Worm (Caenorhabditis elegans): ENCODE measurements around the gene C25F9.16.

C25F9.16 gene

ce11 chrV:19457120-19457519 lies 22.9 kb downstream of the C25F9.16 start, which contains the start of gene Y43F8B.24:
Y43F8B.24 (plus strand) TSS chrV:19457420.
- TF ChIP-seq him-1 (tag; optimal IDR thresholded peaks at IDR 0.05) = no peak
- no peak for TF ChIP-seq W03F9.2 (tag; optimal IDR thresholded peaks at IDR 0.05)
- TF ChIP-seq dao-5 (tag; optimal IDR thresholded peaks at IDR 0.05) = no peak

ce11 chrV:19462020-19462419 lies 27.8 kb downstream of the C25F9.16 start, which contains the start of gene Y43F8B.15:
Y43F8B.15 (minus strand) TSS chrV:19462120.
- no peak for TF ChIP-seq dao-5 (tag; optimal IDR thresholded peaks at IDR 0.05)
- no peak for TF ChIP-seq him-1 (tag; optimal IDR thresholded peaks at IDR 0.05)
- TF ChIP-seq W03F9.2 (tag; optimal IDR thresholded peaks at IDR 0.05) = no peak

- TF ChIP-seq him-1 (tag; optimal IDR thresholded peaks at IDR 0.05) (no peak), W03F9.2 (tag; optimal IDR thresholded peaks at IDR 0.05) (no peak), dao-5 (tag; optimal IDR thresholded peaks at IDR 0.05) (no peak)
Measured at ce11 chrV:19462612-19463011, 28.4 kb downstream of the C25F9.16 start, which contains the start of gene Y43F8B.25. Y43F8B.25 (plus strand) TSS chrV:19462912.

ce11 chrV:19467574-19467973 lies 33.4 kb downstream of the C25F9.16 start, which contains the start of gene Y43F8B.23:
Y43F8B.23 (minus strand) TSS chrV:19467648.
- TF ChIP-seq W03F9.2 (tag; optimal IDR thresholded peaks at IDR 0.05) (no peak), dao-5 (tag; optimal IDR thresholded peaks at IDR 0.05) (no peak), him-1 (tag; optimal IDR thresholded peaks at IDR 0.05) (no peak)

- TF ChIP-seq dao-5 (tag; optimal IDR thresholded peaks at IDR 0.05) = no peak
- no peak for TF ChIP-seq W03F9.2 (tag; optimal IDR thresholded peaks at IDR 0.05)
- TF ChIP-seq him-1 (tag; optimal IDR thresholded peaks at IDR 0.05) = no peak
Measured at ce11 chrV:19468083-19468482, 33.9 kb downstream of the C25F9.16 start, which contains the start of gene Y43F8B.12. Y43F8B.12 (plus strand) TSS chrV:19468383.

- no peak for TF ChIP-seq dao-5 (tag; optimal IDR thresholded peaks at IDR 0.05)
- no peak for TF ChIP-seq W03F9.2 (tag; optimal IDR thresholded peaks at IDR 0.05)
- TF ChIP-seq him-1 (tag; optimal IDR thresholded peaks at IDR 0.05) = no peak
Measured at ce11 chrV:19470385-19470784, 36.2 kb downstream of the C25F9.16 start, which contains the start of gene Y43F8B.11. Y43F8B.11 (plus strand) TSS chrV:19470685.

- no peak for TF ChIP-seq him-1 (tag; optimal IDR thresholded peaks at IDR 0.05)
- no peak for TF ChIP-seq W03F9.2 (tag; optimal IDR thresholded peaks at IDR 0.05)
- no peak for TF ChIP-seq dao-5 (tag; optimal IDR thresholded peaks at IDR 0.05)
Measured at ce11 chrV:19473842-19474514, 39.8 kb downstream of the C25F9.16 start, which contains the start of gene Y43F8B.10. Y43F8B.10 (plus strand) TSS chrV:19474464.

DNA sequence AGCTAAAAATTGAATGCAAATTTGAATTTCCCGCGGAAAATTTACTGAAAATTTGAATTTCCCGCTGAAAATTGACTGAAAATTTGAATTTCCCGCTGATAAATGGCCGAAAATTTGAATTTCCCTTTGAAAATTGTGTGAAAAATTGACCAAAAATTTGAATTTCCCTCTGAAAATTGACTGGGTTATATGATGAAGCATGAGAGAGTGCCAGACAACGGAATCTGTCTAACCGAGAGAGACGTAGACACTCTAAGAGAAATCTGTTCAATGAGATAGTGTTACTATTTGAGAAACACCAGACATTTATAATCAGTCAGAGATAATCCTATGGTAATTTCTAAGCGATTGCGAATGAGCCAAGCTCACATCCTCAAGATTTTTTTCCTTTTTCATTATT lies 43.1 kb downstream of the C25F9.16 start:
- TF ChIP-seq him-1 (tag; optimal IDR thresholded peaks at IDR 0.05) (no peak), W03F9.2 (tag; optimal IDR thresholded peaks at IDR 0.05) (no peak), dao-5 (tag; optimal IDR thresholded peaks at IDR 0.05) (no peak)

ce11 chrV:19477852-19478251 lies 43.7 kb downstream of the C25F9.16 start, which contains the start of gene Y43F8B.9:
Y43F8B.9 (plus strand) TSS chrV:19478152.
- TF ChIP-seq W03F9.2 (tag; optimal IDR thresholded peaks at IDR 0.05) (no peak), him-1 (tag; optimal IDR thresholded peaks at IDR 0.05) (no peak), dao-5 (tag; optimal IDR thresholded peaks at IDR 0.05) (no peak)

ce11 chrV:19482535-19482934 lies 48.3 kb downstream of the C25F9.16 start, which contains the start of gene Y43F8B.22:
Y43F8B.22 (plus strand) TSS chrV:19482835.
- TF ChIP-seq him-1 (tag; optimal IDR thresholded peaks at IDR 0.05) = no peak
- TF ChIP-seq dao-5 (tag; optimal IDR thresholded peaks at IDR 0.05) = no peak
- TF ChIP-seq W03F9.2 (tag; optimal IDR thresholded peaks at IDR 0.05) = no peak

Data from whole organism, L4/young adult.